Fruit fly (Drosophila melanogaster) whole organism, embryonic: ENCODE results near the gene CG16813.
A peak's percentile ranks its signal among the peaks of the same experiment; 100 is the strongest.

Source experiments
- Blimp-1 ChIP-seq: fragments of 200-800 bp; sonication (Bioruptor generic); optimal IDR thresholded peaks from 3 replicates; lab custom pipeline; 2018; ENCODE audit warnings: missing biosample characterization, missing genetic modification characterization, mild to moderate bottlenecking, moderate library complexity, missing genetic modification reagents
- CG10959 ChIP-seq: fragments of 200-800 bp; sonication (Bioruptor generic); IDR thresholded peaks from 2 replicates; pipeline ENCODE4 v1.3.6; 2022; ENCODE audit warnings: missing biosample characterization, missing genetic modification characterization
- CG11398 ChIP-seq: fragments of 200-800 bp; sonication (Bioruptor generic); optimal IDR thresholded peaks from 2 replicates; lab custom pipeline; 2016; ENCODE audit warnings: missing biosample characterization, missing genetic modification characterization
- CG12769 ChIP-seq: fragments of 200-800 bp; sonication (Bioruptor generic); optimal IDR thresholded peaks from 2 replicates; lab custom pipeline; 2019; ENCODE audit warnings: missing biosample characterization, mild to moderate bottlenecking, missing genetic modification characterization, moderate library complexity
- CG13894 ChIP-seq: fragments of 200-800 bp; sonication (Bioruptor generic); optimal IDR thresholded peaks from 3 replicates; lab custom pipeline; 2018; ENCODE audit warnings: missing biosample characterization, mild to moderate bottlenecking, missing genetic modification characterization, moderate library complexity
- CG15479 ChIP-seq: fragments of 200-800 bp; sonication (Bioruptor generic); optimal IDR thresholded peaks from 3 replicates; lab custom pipeline; 2019; ENCODE audit warnings: missing biosample characterization, mild to moderate bottlenecking, missing genetic modification characterization, moderate library complexity
- CG4707 ChIP-seq: fragments of 200-800 bp; sonication (Bioruptor generic); optimal IDR thresholded peaks from 2 replicates; lab custom pipeline; 2018; ENCODE audit warnings: missing biosample characterization, mild to moderate bottlenecking, missing genetic modification characterization, moderate library complexity
- Dek ChIP-seq: fragments of 200-800 bp; sonication (Bioruptor generic); optimal IDR thresholded peaks from 3 replicates; lab custom pipeline; 2019; ENCODE audit warnings: missing biosample characterization, mild to moderate bottlenecking, missing genetic modification characterization, moderate library complexity
- Ets65A ChIP-seq: fragments of 200-800 bp; sonication (Bioruptor generic); peaks from one replicate; lab custom pipeline; 2016; ENCODE audit warnings: missing biosample characterization, missing genetic modification characterization
- HHEX ChIP-seq: fragments of 200-800 bp; sonication (Bioruptor generic); optimal IDR thresholded peaks from 3 replicates; lab custom pipeline; 2017; ENCODE audit warnings: missing biosample characterization, mild to moderate bottlenecking, missing genetic modification characterization, missing genetic modification reagents
- Kr ChIP-seq: fragments of 200-800 bp; sonication (Bioruptor generic); optimal IDR thresholded peaks from 2 replicates; lab custom pipeline; 2017; ENCODE audit warnings: missing biosample characterization, mild to moderate bottlenecking, missing genetic modification characterization
- Lim3 ChIP-seq: fragments of 200-800 bp; sonication (Bioruptor generic); IDR thresholded peaks from 2 replicates; pipeline ENCODE4 v1.3.6; 2022; ENCODE audit warnings: missing biosample characterization, missing genetic modification characterization
- Med ChIP-seq: fragments of 200-800 bp; sonication (Bioruptor generic); peaks from one replicate; lab custom pipeline; 2016; ENCODE audit warnings: missing biosample characterization, missing genetic modification characterization, mild to moderate bottlenecking, inconsistent platforms, moderate library complexity
- Nf-YA ChIP-seq: fragments of 200-800 bp; sonication (Bioruptor generic); IDR thresholded peaks from 2 replicates; pipeline ENCODE4 v1.3.6; 2022; ENCODE audit warnings: missing biosample characterization, missing genetic modification characterization
- Trl ChIP-seq, 3 experiments: fragments of >200 bp in 2 of 3; fragments of 200-800 bp in 1 of 3; sonication (Bioruptor generic) in 1 of 3; optimal IDR thresholded peaks; 2 replicates in 1 of 3; 3 replicates in 2 of 3; lab custom pipeline; 2016 to 2017; ENCODE audit warnings: missing biosample characterization in 1 of 3, missing genetic modification characterization in 1 of 3
- bcd ChIP-seq: fragments of 200-800 bp; sonication (Bioruptor generic); optimal IDR thresholded peaks from 2 replicates; lab custom pipeline; 2017; ENCODE audit warnings: missing biosample characterization, mild to moderate bottlenecking, missing genetic modification characterization
- cad ChIP-seq: fragments of >200 bp; optimal IDR thresholded peaks from 2 replicates; lab custom pipeline; 2017; ENCODE audit warnings: missing biosample characterization, missing genetic modification characterization
- chinmo ChIP-seq: fragments of 200-800 bp; sonication (Bioruptor generic); IDR thresholded peaks from 4 replicates; pipeline ENCODE4 v1.3.6; 2022; ENCODE audit warnings: missing biosample characterization, missing genetic modification characterization; ENCODE audit not compliant: partially characterized antibody
- crol ChIP-seq: fragments of 200-800 bp; sonication (Bioruptor generic); IDR thresholded peaks from 2 replicates; pipeline ENCODE4 v1.3.6; 2022; ENCODE audit warnings: missing biosample characterization, missing genetic modification characterization
- cwo ChIP-seq: fragments of 200-800 bp; sonication (Bioruptor generic); optimal IDR thresholded peaks from 3 replicates; lab custom pipeline; 2017; ENCODE audit warnings: missing biosample characterization, missing genetic modification characterization, mild to moderate bottlenecking, moderate library complexity, missing genetic modification reagents
- dan ChIP-seq: fragments of 200-800 bp; sonication (Bioruptor generic); IDR thresholded peaks from 2 replicates; pipeline ENCODE4 v1.3.6; 2022; ENCODE audit warnings: missing biosample characterization, missing genetic modification characterization
- ems ChIP-seq: fragments of 200-800 bp; sonication (Bioruptor generic); optimal IDR thresholded peaks from 3 replicates; lab custom pipeline; 2016; ENCODE audit warnings: missing biosample characterization, missing genetic modification characterization
- gt ChIP-seq: fragments of 200-800 bp; sonication (Bioruptor generic); IDR thresholded peaks from 2 replicates; pipeline ENCODE4 v1.3.6; 2022; ENCODE audit warnings: missing biosample characterization, missing genetic modification characterization
- ham ChIP-seq: fragments of 200-800 bp; sonication (Bioruptor generic); IDR thresholded peaks from 2 replicates; pipeline ENCODE4 v1.3.6; 2022; ENCODE audit warnings: missing biosample characterization, missing genetic modification characterization
- nmo ChIP-seq: fragments of 200-800 bp; sonication (Bioruptor generic); optimal IDR thresholded peaks from 2 replicates; lab custom pipeline; 2018; ENCODE audit warnings: missing biosample characterization, mild to moderate bottlenecking, missing genetic modification characterization, moderate library complexity
- oc ChIP-seq: fragments of 200-800 bp; sonication (Bioruptor generic); optimal IDR thresholded peaks from 2 replicates; lab custom pipeline; 2018; ENCODE audit warnings: missing biosample characterization, mild to moderate bottlenecking, missing genetic modification characterization, moderate library complexity
- p53 ChIP-seq: fragments of 200-800 bp; sonication (Bioruptor generic); optimal IDR thresholded peaks from 2 replicates; lab custom pipeline; 2016; ENCODE audit warnings: missing biosample characterization, missing genetic modification characterization
- pros ChIP-seq: fragments of 200-800 bp; sonication (Bioruptor generic); optimal IDR thresholded peaks from 3 replicates; lab custom pipeline; 2019; ENCODE audit warnings: missing biosample characterization, mild to moderate bottlenecking, missing genetic modification characterization, moderate library complexity
- pzg ChIP-seq: fragments of 200-800 bp; sonication (Bioruptor generic); optimal IDR thresholded peaks from 3 replicates; lab custom pipeline; 2018; ENCODE audit warnings: missing biosample characterization, mild to moderate bottlenecking, missing genetic modification characterization, moderate library complexity
- sr ChIP-seq: fragments of 200-800 bp; sonication (Bioruptor generic); IDR thresholded peaks from 3 replicates; pipeline ENCODE4 v1.3.6; 2022; ENCODE audit warnings: missing biosample characterization, missing genetic modification characterization
- tll ChIP-seq, 2 experiments: fragments of 200-800 bp in 1 of 2; fragments of >200 bp in 1 of 2; sonication (Bioruptor generic) in 1 of 2; optimal IDR thresholded peaks; 2 replicates each; lab custom pipeline; 2017 to 2019; ENCODE audit warnings: missing biosample characterization in 2 of 2, missing genetic modification characterization in 2 of 2, mild to moderate bottlenecking in 1 of 2, moderate library complexity in 1 of 2
- trh ChIP-seq: fragments of 200-800 bp; sonication (Bioruptor generic); optimal IDR thresholded peaks from 2 replicates; lab custom pipeline; 2016; ENCODE audit warnings: missing biosample characterization, missing genetic modification characterization
- twi ChIP-seq: fragments of 200-800 bp; optimal IDR thresholded peaks from 2 replicates; lab custom pipeline; 2019; ENCODE audit warnings: missing biosample characterization, mild to moderate bottlenecking, missing genetic modification characterization, moderate library complexity
- z ChIP-seq: fragments of 200-800 bp; sonication (Bioruptor generic); IDR thresholded peaks from 3 replicates; pipeline ENCODE4 v1.3.6; 2022; ENCODE audit warnings: missing biosample characterization, missing genetic modification characterization
- zen ChIP-seq: fragments of 200-800 bp; sonication (Bioruptor generic); optimal IDR thresholded peaks from 3 replicates; lab custom pipeline; 2018; ENCODE audit warnings: missing biosample characterization, mild to moderate bottlenecking, missing genetic modification characterization, moderate library complexity

The CG16813 gene

DNA sequence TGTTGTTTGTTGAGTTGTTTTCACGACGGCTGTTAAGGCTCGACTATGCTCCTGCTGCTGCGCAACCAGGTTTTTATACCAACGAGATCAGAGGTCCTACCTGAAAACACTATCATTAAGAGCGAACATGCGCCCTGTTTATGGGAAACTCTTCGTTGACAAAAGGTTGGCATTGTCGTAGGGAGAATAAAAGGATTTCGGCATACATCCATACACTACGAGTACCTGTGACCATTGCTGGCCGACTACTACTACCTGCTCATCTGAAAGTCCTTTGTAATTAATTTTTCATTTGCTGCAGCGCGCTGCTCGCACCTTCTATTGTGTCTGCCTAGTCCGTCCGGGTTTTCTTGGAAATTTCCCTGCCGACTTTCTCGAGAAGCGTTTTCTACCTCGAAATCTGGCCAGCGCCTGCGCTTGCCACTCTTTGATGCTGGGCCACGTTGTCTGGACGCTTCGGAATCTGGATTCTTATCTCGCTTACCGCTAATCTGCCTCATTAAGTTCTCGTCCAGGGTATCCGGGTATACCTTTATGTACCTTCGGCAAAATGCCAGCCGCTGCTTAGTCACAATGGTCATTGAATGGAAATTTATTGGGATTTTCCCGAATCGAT, 2.0 kb upstream of the CG16813 start, which contains the start of gene CG15480 (continued):
- 0 out of 4 replicates have a peak, but pooled peaks have one; percentile 5 for TF ChIP-seq chinmo (GFP tag; lab: Robert Waterston, UW)
- TF ChIP-seq CG13894, result no peak

DNA sequence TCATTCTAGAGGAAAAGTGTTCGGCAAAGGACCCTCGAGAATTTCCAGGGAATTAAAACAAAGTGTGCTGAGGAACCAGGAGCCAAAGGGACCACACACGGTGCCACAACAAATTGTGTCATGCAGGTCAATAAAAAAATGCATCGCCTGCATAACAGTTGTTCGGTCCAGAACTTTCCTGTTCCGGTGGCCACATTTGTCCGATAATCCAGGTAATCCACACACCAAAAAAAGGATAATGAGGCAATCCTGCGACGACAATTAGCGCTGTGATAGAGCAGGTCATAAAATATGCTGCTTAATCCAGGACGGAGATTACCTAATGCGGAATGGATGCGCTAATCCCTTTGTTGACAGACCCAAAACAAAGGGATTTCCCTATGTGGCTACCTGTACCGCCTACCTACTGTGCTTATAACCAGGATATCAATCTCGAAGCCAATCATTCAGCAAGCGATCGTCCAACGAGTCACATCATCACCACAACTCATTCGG, 2.1 kb downstream of the CG16813 start, which contains the start of gene CG16815:
Gene CG16815, plus strand, starts transcription at position 445 of the 495 bp plus-strand sequence.
- TF ChIP-seq Kr, result peak; percentile 77
- TF ChIP-seq cad, result peak; percentile 91
- TF ChIP-seq tll (GFP tag; optimal IDR thresholded peaks at IDR 0.05; lab: Kevin White, UChicago), result peak in 1 of 2 experiments; percentile 87
- TF ChIP-seq CG15479 (GFP tag; lab: Kevin White, UChicago), result peak; percentile 100
- peak; percentile 21; the same call in 1 of the 2 replicates for TF ChIP-seq gt (GFP tag; lab: Robert Waterston, UW)
- peak; percentile 59 for TF ChIP-seq twi (tag; lab: Kevin White, UChicago)
- TF ChIP-seq crol (GFP tag; lab: Robert Waterston, UW), result no peak
- no peak for TF ChIP-seq CG11398 (GFP tag; lab: Kevin White, UChicago)
- peak; percentile 95 for TF ChIP-seq zen (tag; lab: Kevin White, UChicago)
- TF ChIP-seq Dek (tag; lab: Kevin White, UChicago), result no peak

DNA sequence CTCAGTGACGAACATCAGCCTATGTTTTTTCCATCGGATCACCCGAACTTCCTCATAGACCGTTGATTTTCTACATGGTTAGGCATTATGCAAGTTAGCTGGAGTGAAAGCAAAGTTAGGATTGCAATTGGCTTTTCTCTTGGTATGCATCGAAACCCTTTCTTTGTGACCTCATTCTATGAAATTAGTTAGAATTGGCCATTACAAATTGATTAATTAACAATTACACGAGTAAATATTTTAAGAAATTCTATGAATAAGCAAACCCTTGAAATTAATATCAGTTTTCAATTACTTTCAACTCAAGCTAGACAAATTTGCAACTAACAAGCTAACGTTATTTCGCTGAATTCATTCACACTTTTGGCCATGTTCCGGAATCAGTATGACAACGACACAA, 4.4 kb downstream of the CG16813 start, which contains the start of gene Prosalpha6T:
Gene Prosalpha6T, plus strand, starts transcription at position 301 of the 400 bp plus-strand sequence.
- TF ChIP-seq oc (tag; lab: Kevin White, UChicago) (no peak), cwo (GFP tag; lab: Kevin White, UChicago) (no peak), ham (no peak), pzg (GFP tag; lab: Kevin White, UChicago) (no peak)

DNA sequence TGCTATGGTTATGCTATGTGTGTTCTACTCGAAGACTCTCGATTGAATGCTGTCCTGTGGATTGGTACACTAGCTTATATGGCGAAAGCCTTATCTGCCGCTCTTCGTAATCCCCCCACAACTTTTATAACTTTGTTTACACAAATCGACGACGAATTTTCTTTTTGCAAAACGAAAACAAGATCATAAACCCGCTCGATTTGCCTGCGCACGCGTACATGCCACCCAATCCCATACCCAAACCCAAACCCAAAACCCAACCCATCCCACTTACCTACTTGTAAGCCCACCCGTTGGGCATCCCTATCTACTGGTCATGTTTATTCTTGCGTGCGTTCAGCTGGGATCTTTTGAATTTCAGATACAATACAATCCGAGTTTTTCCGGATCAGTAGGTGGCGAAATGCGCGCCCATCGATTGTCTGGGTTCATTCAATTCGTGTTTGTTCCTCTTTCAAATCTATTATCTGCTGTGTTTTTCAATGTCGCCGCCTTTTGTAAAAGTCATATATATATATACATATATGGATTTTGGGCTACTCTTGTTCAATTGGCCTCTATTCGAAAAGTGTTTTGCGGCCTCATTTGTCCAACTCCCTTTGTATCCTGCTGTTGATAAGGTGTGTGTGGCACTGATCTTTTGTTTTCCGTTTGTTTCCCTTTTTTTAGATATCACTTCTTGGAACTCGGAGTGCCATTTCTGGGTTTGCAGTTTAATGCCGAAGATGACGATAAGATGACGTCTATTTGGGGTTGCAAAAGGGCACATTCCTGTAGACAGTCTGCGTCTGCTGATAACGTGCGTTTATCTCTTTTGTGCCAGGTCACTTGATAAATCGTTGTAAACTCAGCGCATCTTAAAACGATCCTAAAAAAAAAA, 7.5 kb downstream of the CG16813 start, which contains the start of gene Mabi:
Gene Mabi, minus strand, starts transcription at position 51 of the 880 bp plus-strand sequence.
- peak in 1 of 2 experiments; percentile 79 for TF ChIP-seq tll (GFP tag; optimal IDR thresholded peaks at IDR 0.05; lab: Kevin White, UChicago)
- TF ChIP-seq pros (GFP tag; lab: Kevin White, UChicago), result peak; percentile 11
- peak; percentile 32 for TF ChIP-seq cad
- TF ChIP-seq zen (tag; lab: Kevin White, UChicago), result peak; percentile 75
- TF ChIP-seq Lim3 (GFP tag; lab: Robert Waterston, UW), result no peak
- peak; percentile 34 for TF ChIP-seq twi (tag; lab: Kevin White, UChicago)
- TF ChIP-seq Trl (optimal IDR thresholded peaks at IDR 0.05; lab: Kevin White, UChicago), result no peak
- TF ChIP-seq Trl (GFP tag; optimal IDR thresholded peaks at IDR 0.05; lab: Kevin White, UChicago), result no peak
- TF ChIP-seq bcd (GFP tag; lab: Kevin White, UChicago), result no peak
- TF ChIP-seq ems (GFP tag; lab: Kevin White, UChicago), result no peak
- peak; percentile 36 for TF ChIP-seq Ets65A
- TF ChIP-seq Kr, result peak; percentile 63
- TF ChIP-seq Med (GFP tag; lab: Kevin White, UChicago), result no peak
- peak; percentile 57 for TF ChIP-seq p53 (GFP tag; lab: Kevin White, UChicago)
- TF ChIP-seq HHEX (GFP tag; lab: Kevin White, UChicago), result no peak
- TF ChIP-seq CG15479 (GFP tag; lab: Kevin White, UChicago), result peak; percentile 100

DNA sequence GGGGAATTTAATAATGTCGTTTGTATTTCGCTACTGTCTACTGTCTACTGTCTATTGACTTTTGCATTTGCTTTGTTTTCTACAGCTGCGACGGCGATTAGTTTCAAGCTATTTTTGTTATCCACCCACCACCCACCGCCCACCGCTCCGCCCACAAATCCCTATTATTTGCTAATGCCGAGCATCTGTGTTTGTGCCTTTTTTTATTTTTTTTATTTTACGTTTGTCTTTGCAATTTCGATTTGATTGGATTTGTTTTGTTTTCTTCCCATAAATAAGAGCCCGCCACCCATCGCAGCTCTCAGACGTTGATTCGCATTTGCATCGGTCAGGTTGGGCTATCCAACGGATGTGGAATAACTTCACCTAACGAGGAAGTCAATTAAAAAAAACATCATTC, 8.9 kb downstream of the CG16813 start, which contains the start of gene Jhbp14:
Gene Jhbp14, plus strand, starts transcription at position 301 of the 400 bp plus-strand sequence.
- no peak for TF ChIP-seq trh (GFP tag; lab: Kevin White, UChicago)
- no peak for TF ChIP-seq Blimp-1 (GFP tag; lab: Kevin White, UChicago)
- TF ChIP-seq CG12769 (tag; lab: Kevin White, UChicago), result no peak
- no peak for TF ChIP-seq z
- no peak for TF ChIP-seq CG4707 (GFP tag; lab: Kevin White, UChicago)
- no peak for TF ChIP-seq nmo (GFP tag; lab: Kevin White, UChicago)
- no peak for TF ChIP-seq CG10959 (GFP tag; lab: Robert Waterston, UW)
- TF ChIP-seq Nf-YA, result no peak
- no peak for TF ChIP-seq dan
- no peak for TF ChIP-seq sr (GFP tag; lab: Robert Waterston, UW)
